Worm (Caenorhabditis elegans) whole organism, mixed stage, embryonic: Measurements from ENCODE around the gene dnj-11.

Experiments
- bed-3 ChIP-seq: fragments of 200-800 bp; sonication (Bioruptor generic); optimal IDR thresholded peaks from 3 replicates; lab custom pipeline; 2018; ENCODE audit warnings: mild to moderate bottlenecking, missing genetic modification characterization, moderate library complexity, missing compliant biosample characterization
- ceh-43 ChIP-seq: fragments of 200-800 bp; sonication (Bioruptor generic); optimal IDR thresholded peaks from 2 replicates; lab custom pipeline; 2018; ENCODE audit warnings: mild to moderate bottlenecking, missing genetic modification characterization, moderate library complexity, missing compliant biosample characterization
- ces-1 ChIP-seq: fragments of 150-350 bp; optimal IDR thresholded peaks from 2 replicates; lab custom pipeline; 2014; ENCODE audit warnings: missing biosample characterization, missing genetic modification reagents, missing genetic modification characterization
- elt-3 ChIP-seq: fragments of 150-350 bp; optimal IDR thresholded peaks from 2 replicates; lab custom pipeline; 2014; ENCODE audit warnings: missing biosample characterization, missing genetic modification characterization
- lin-13 ChIP-seq: fragments of 150-350 bp; optimal IDR thresholded peaks from 2 replicates; lab custom pipeline; 2014; ENCODE audit warnings: missing biosample characterization, missing genetic modification characterization
- mab-5 ChIP-seq: fragments of 150-350 bp; optimal IDR thresholded peaks from 2 replicates; lab custom pipeline; 2014; ENCODE audit warnings: missing biosample characterization, missing genetic modification characterization
- mep-1 ChIP-seq: fragments of 150-350 bp; optimal IDR thresholded peaks from 2 replicates; lab custom pipeline; 2017; ENCODE audit warnings: missing biosample characterization, missing genetic modification reagents, missing genetic modification characterization, inconsistent platforms
- nhr-12 ChIP-seq: fragments of 150-350 bp; optimal IDR thresholded peaks from 2 replicates; lab custom pipeline; 2014; ENCODE audit warnings: missing biosample characterization, missing genetic modification characterization
- nhr-76 ChIP-seq: sonication (generic microtip); optimal IDR thresholded peaks from 2 replicates; lab custom pipeline; 2017; ENCODE audit warnings: missing biosample characterization, missing genetic modification characterization
- pha-4 ChIP-seq: fragments of 150-350 bp; optimal IDR thresholded peaks from 2 replicates; lab custom pipeline; 2018; ENCODE audit warnings: missing biosample characterization, missing genetic modification reagents, missing genetic modification characterization
- snpc-4 ChIP-seq: fragments of 150-350 bp; optimal IDR thresholded peaks from 2 replicates; lab custom pipeline; 2014; ENCODE audit warnings: missing biosample characterization, missing genetic modification characterization
- unc-120 ChIP-seq: sonication (generic microtip); optimal IDR thresholded peaks from 2 replicates; lab custom pipeline; 2017; ENCODE audit warnings: missing genetic modification characterization, missing compliant biosample characterization; ENCODE audit not compliant: poor library complexity, severe bottlenecking
- unc-62 ChIP-seq: fragments of 150-350 bp; optimal IDR thresholded peaks from 2 replicates; lab custom pipeline; 2014; ENCODE audit warnings: missing biosample characterization, missing genetic modification reagents, missing genetic modification characterization

- TF ChIP-seq unc-120 (tag; lab: Kevin White, UChicago) (no peak), mep-1 (tag; lab: Kevin White, UChicago) (no peak), ceh-43 (GFP tag; lab: Kevin White, UChicago) (no peak), lin-13 (no peak), nhr-12 (tag; lab: Kevin White, UChicago) (no peak), elt-3 (tag; lab: Kevin White, UChicago) (no peak), pha-4 (tag; lab: Kevin White, UChicago) (no peak), mab-5 (tag; lab: Kevin White, UChicago) (no peak), snpc-4 (no peak), unc-62 (GFP tag; lab: Kevin White, UChicago) (no peak), ces-1 (no peak), bed-3 (GFP tag; lab: Kevin White, UChicago) (no peak), nhr-76 (tag; lab: Kevin White, UChicago) (no peak)
Observed at ce11 chrIV:6588080-6588613, 2.5 kb downstream of the dnj-11 start.
